Worm (Caenorhabditis elegans): ENCODE results near the gene C15C8.5.

- TF ChIP-seq nhr-76 (tag; optimal IDR thresholded peaks at IDR 0.05) (no peak), fos-1 (tag; optimal IDR thresholded peaks at IDR 0.05) (no peak), mdl-1 (tag; optimal IDR thresholded peaks at IDR 0.05) (no peak), ceh-82 (tag; optimal IDR thresholded peaks at IDR 0.05) (no peak), lin-39 (tag; optimal IDR thresholded peaks at IDR 0.05) (no peak), ceh-9 (tag; optimal IDR thresholded peaks at IDR 0.05) (no peak), snpc-4 (tag; optimal IDR thresholded peaks at IDR 0.05) (no peak), nhr-23 (tag; optimal IDR thresholded peaks at IDR 0.05) (no peak)
Observed at ce11 chrV:12729220-12729619, 18.6 kb upstream of the C15C8.5 start, which contains the start of gene R11D1.10.
